Worm (Caenorhabditis elegans) whole organism, young adult: ENCODE data around the gene srsx-40.

Source experiments
- B0336.3 ChIP-seq: fragments of 200-800 bp; sonication (Bioruptor generic); IDR thresholded peaks from 2 replicates; pipeline ENCODE4 v1.3.6; 2022; ENCODE audit warnings: missing genetic modification characterization, missing compliant biosample characterization
- C17E4.6 ChIP-seq: fragments of 200-800 bp; sonication (Bioruptor generic); IDR thresholded peaks from 2 replicates; pipeline ENCODE4 v1.3.6; 2022; ENCODE audit warnings: missing genetic modification reagents, missing genetic modification characterization, missing compliant biosample characterization
- F23B12.7 ChIP-seq: sonication (generic microtip); optimal IDR thresholded peaks from 2 replicates; lab custom pipeline; 2017; ENCODE audit warnings: missing genetic modification characterization, mild to moderate bottlenecking, missing compliant biosample characterization, antibody characterized with exemption, moderate library complexity; ENCODE audit not compliant: insufficient read depth
- F33H1.4 ChIP-seq: fragments of 200-800 bp; sonication (Bioruptor generic); IDR thresholded peaks from 2 replicates; pipeline ENCODE4 v1.3.6; 2022; ENCODE audit warnings: missing genetic modification reagents, missing genetic modification characterization, missing compliant biosample characterization
- F39B2.1 ChIP-seq: fragments of 200-800 bp; sonication (Bioruptor generic); IDR thresholded peaks from 2 replicates; pipeline ENCODE4 v1.3.6; 2022; ENCODE audit warnings: missing genetic modification reagents, missing genetic modification characterization, missing compliant biosample characterization
- F49E8.2 ChIP-seq: sonication (generic microtip); optimal IDR thresholded peaks from 3 replicates; lab custom pipeline; 2017; ENCODE audit warnings: missing genetic modification characterization, mild to moderate bottlenecking, missing compliant biosample characterization, antibody characterized with exemption, moderate library complexity; ENCODE audit not compliant: insufficient read depth
- F52B5.7 ChIP-seq: sonication (generic microtip); optimal IDR thresholded peaks from 2 replicates; lab custom pipeline; 2016; ENCODE audit warnings: mild to moderate bottlenecking, missing genetic modification characterization, missing compliant biosample characterization
- F57C9.4 ChIP-seq: sonication (generic microtip); optimal IDR thresholded peaks from 2 replicates; lab custom pipeline; 2017; ENCODE audit warnings: mild to moderate bottlenecking, missing genetic modification characterization, missing compliant biosample characterization
- K11D2.4 ChIP-seq: fragments of 200-800 bp; sonication (Bioruptor generic); IDR thresholded peaks from 2 replicates; pipeline ENCODE4 v1.3.6; 2022; ENCODE audit warnings: missing genetic modification reagents, missing genetic modification characterization, missing compliant biosample characterization
- T07F8.4 ChIP-seq: sonication (generic microtip); optimal IDR thresholded peaks from 2 replicates; lab custom pipeline; 2016; ENCODE audit warnings: mild to moderate bottlenecking, missing genetic modification characterization, moderate library complexity, missing compliant biosample characterization
- Y67H2A.10 ChIP-seq: fragments of 200-800 bp; sonication (Bioruptor generic); conservative IDR thresholded peaks from 2 replicates; pipeline ENCODE4 v1.3.6; 2022; ENCODE audit warnings: missing genetic modification reagents, missing genetic modification characterization, missing compliant biosample characterization
- ama-1 ChIP-seq, 3 experiments: fragments of 150-350 bp in 1 of 3; sonication (generic microtip) in 2 of 3; optimal IDR thresholded peaks; 2 replicates each; lab custom pipeline; 2014 to 2018; ENCODE audit warnings: missing biosample characterization in 2 of 3, missing genetic modification characterization in 2 of 3, missing genetic modification reagents in 2 of 3
- aptf-3 ChIP-seq: fragments of 200-800 bp; sonication (Bioruptor generic); IDR thresholded peaks from 2 replicates; pipeline ENCODE4 v1.3.6; 2022; ENCODE audit warnings: missing genetic modification characterization, missing compliant biosample characterization
- athp-1 ChIP-seq: sonication (generic microtip); optimal IDR thresholded peaks from 2 replicates; lab custom pipeline; 2017; ENCODE audit warnings: mild to moderate bottlenecking, missing genetic modification characterization, missing compliant biosample characterization
- attf-5 ChIP-seq: fragments of 200-800 bp; sonication (Bioruptor generic); optimal IDR thresholded peaks from 2 replicates; lab custom pipeline; 2018; ENCODE audit warnings: mild to moderate bottlenecking, missing genetic modification characterization, missing compliant biosample characterization
- bed-2 ChIP-seq: fragments of 200-800 bp; sonication (Bioruptor generic); IDR thresholded peaks from 2 replicates; pipeline ENCODE4 v1.3.6; 2022; ENCODE audit warnings: missing genetic modification reagents, missing genetic modification characterization, missing compliant biosample characterization
- cebp-1 ChIP-seq, 2 experiments: fragments of 200-800 bp in 1 of 2; sonication (Bioruptor generic) in 1 of 2; sonication (generic microtip) in 1 of 2; IDR thresholded peaks in 1 of 2; optimal IDR thresholded peaks in 1 of 2; 2 replicates each; pipeline versions ENCODE4 v1.3.6 to Lab custom; 2017 to 2022; ENCODE audit warnings: missing compliant biosample characterization in 2 of 2, missing genetic modification characterization in 2 of 2, mild to moderate bottlenecking in 1 of 2, missing genetic modification reagents in 1 of 2, moderate library complexity in 1 of 2
- cebp-2 ChIP-seq: fragments of 200-800 bp; sonication (Bioruptor generic); IDR thresholded peaks from 2 replicates; pipeline ENCODE4 v1.3.6; 2022; ENCODE audit warnings: missing genetic modification characterization, missing compliant biosample characterization
- ceh-27 ChIP-seq: fragments of 200-800 bp; sonication (Bioruptor generic); optimal IDR thresholded peaks from 2 replicates; lab custom pipeline; 2018; ENCODE audit warnings: mild to moderate bottlenecking, missing genetic modification characterization, moderate library complexity, missing compliant biosample characterization
- ceh-79 ChIP-seq: sonication (generic microtip); optimal IDR thresholded peaks from 2 replicates; lab custom pipeline; 2017; ENCODE audit warnings: mild to moderate bottlenecking, missing genetic modification characterization, missing compliant biosample characterization
- dpl-1 ChIP-seq: fragments of 150-350 bp; optimal IDR thresholded peaks from 2 replicates; lab custom pipeline; 2014; ENCODE audit warnings: missing biosample characterization, missing genetic modification reagents, missing genetic modification characterization
- efl-1 ChIP-seq: fragments of 150-350 bp; optimal IDR thresholded peaks from 2 replicates; lab custom pipeline; 2014; ENCODE audit warnings: missing biosample characterization, missing genetic modification reagents, missing genetic modification characterization
- ekl-4 ChIP-seq: fragments of 200-800 bp; sonication (Bioruptor generic); IDR thresholded peaks from 2 replicates; pipeline ENCODE4 v1.3.6; 2022; ENCODE audit warnings: missing genetic modification reagents, missing genetic modification characterization, missing compliant biosample characterization
- him-1 ChIP-seq: sonication (generic microtip); optimal IDR thresholded peaks from 2 replicates; lab custom pipeline; 2016; ENCODE audit warnings: missing genotype, missing genetic modification reagents, missing genetic modification characterization, missing compliant biosample characterization
- hmg-1.2 ChIP-seq: fragments of 200-800 bp; sonication (Bioruptor generic); IDR thresholded peaks from 2 replicates; pipeline ENCODE4 v1.3.6; 2022; ENCODE audit warnings: missing genetic modification reagents, missing genetic modification characterization, missing compliant biosample characterization
- hrde-1 ChIP-seq: sonication (generic microtip); optimal IDR thresholded peaks from 2 replicates; lab custom pipeline; 2016; ENCODE audit warnings: missing genetic modification characterization, mild to moderate bottlenecking, missing compliant biosample characterization, moderate library complexity, missing genotype, missing genetic modification reagents, borderline replicate concordance
- hsf-1 ChIP-seq: fragments of 200-800 bp; sonication (Bioruptor generic); IDR thresholded peaks from 2 replicates; pipeline ENCODE4 v1.3.6; 2022; ENCODE audit warnings: missing genetic modification reagents, missing genetic modification characterization, missing compliant biosample characterization
- let-607 ChIP-seq, 2 experiments: fragments of 200-800 bp in 1 of 2; sonication (Bioruptor generic) in 1 of 2; sonication (generic microtip) in 1 of 2; optimal IDR thresholded peaks; 2 replicates each; lab custom pipeline; 2016 to 2018; ENCODE audit warnings: mild to moderate bottlenecking in 2 of 2, missing compliant biosample characterization in 2 of 2, missing genetic modification characterization in 2 of 2, moderate library complexity in 2 of 2, missing genotype in 1 of 2
- lin-35 ChIP-seq, 3 experiments: fragments of 150-350 bp in 2 of 3; sonication (generic microtip) in 1 of 3; optimal IDR thresholded peaks; 2 replicates each; lab custom pipeline; 2014 to 2018; ENCODE audit warnings: missing biosample characterization in 3 of 3, missing genetic modification characterization in 3 of 3, missing genetic modification reagents in 3 of 3
- lin-54 ChIP-seq: fragments of 200-800 bp; sonication (Bioruptor generic); optimal IDR thresholded peaks from 2 replicates; lab custom pipeline; 2018; ENCODE audit warnings: mild to moderate bottlenecking, missing genetic modification characterization, missing compliant biosample characterization
- lsy-27 ChIP-seq: sonication (generic microtip); optimal IDR thresholded peaks from 2 replicates; lab custom pipeline; 2017; ENCODE audit warnings: missing genetic modification characterization, mild to moderate bottlenecking, missing compliant biosample characterization, antibody characterized with exemption, missing genotype, borderline replicate concordance; ENCODE audit not compliant: insufficient read depth
- madf-3 ChIP-seq: fragments of 200-800 bp; sonication (Bioruptor generic); IDR thresholded peaks from 2 replicates; pipeline ENCODE4 v1.3.6; 2022; ENCODE audit warnings: missing genetic modification reagents, missing genetic modification characterization, missing compliant biosample characterization
- madf-6 ChIP-seq: fragments of 200-800 bp; sonication (Bioruptor generic); IDR thresholded peaks from 2 replicates; pipeline ENCODE4 v1.3.6; 2022; ENCODE audit warnings: missing genetic modification reagents, missing genetic modification characterization, missing compliant biosample characterization
- mcd-1 ChIP-seq: fragments of 200-800 bp; sonication (Bioruptor generic); IDR thresholded peaks from 2 replicates; pipeline ENCODE4 v1.3.6; 2022; ENCODE audit warnings: missing genetic modification reagents, missing genetic modification characterization, missing compliant biosample characterization
- mxl-1 ChIP-seq: sonication (generic microtip); optimal IDR thresholded peaks from 2 replicates; lab custom pipeline; 2016; ENCODE audit warnings: missing genetic modification characterization, missing compliant biosample characterization
- nfyb-1 ChIP-seq: fragments of 200-800 bp; sonication (Bioruptor generic); IDR thresholded peaks from 2 replicates; pipeline ENCODE4 v1.3.6; 2022; ENCODE audit warnings: missing genetic modification reagents, missing genetic modification characterization, missing compliant biosample characterization
- pbrm-1 ChIP-seq: fragments of 200-800 bp; sonication (Bioruptor generic); IDR thresholded peaks from 2 replicates; pipeline ENCODE4 v1.3.6; 2022; ENCODE audit warnings: missing genetic modification reagents, missing genetic modification characterization, missing compliant biosample characterization
- rcor-1 ChIP-seq: fragments of 200-800 bp; sonication (Bioruptor generic); IDR thresholded peaks from 2 replicates; pipeline ENCODE4 v1.3.6; 2022; ENCODE audit warnings: missing genetic modification reagents, missing genetic modification characterization, missing compliant biosample characterization
- snpc-3.4 ChIP-seq: sonication (generic microtip); optimal IDR thresholded peaks from 2 replicates; lab custom pipeline; 2017; ENCODE audit warnings: missing genetic modification characterization, mild to moderate bottlenecking, missing compliant biosample characterization, antibody characterized with exemption, moderate library complexity, missing genotype, missing genetic modification reagents
- unc-130 ChIP-seq: sonication (generic microtip); optimal IDR thresholded peaks from 2 replicates; lab custom pipeline; 2016; ENCODE audit warnings: missing genetic modification reagents, missing genetic modification characterization, missing compliant biosample characterization
- unc-62 ChIP-seq: fragments of 150-350 bp; optimal IDR thresholded peaks from 2 replicates; lab custom pipeline; 2014; ENCODE audit warnings: missing biosample characterization, missing genetic modification reagents, missing genetic modification characterization

Gene srsx-40

ce11 chrV:7735319-7735718 is 31.9 kb upstream of the srsx-40 start, which contains the start of gene srr-10 (continued):
- TF ChIP-seq bed-2 (GFP tag; lab: Robert Waterston, UW): no peak

- TF ChIP-seq lin-35 (GFP tag; optimal IDR thresholded peaks at IDR 0.05; lab: Kevin White, UChicago): peak in 1 of 3 experiments; percentile 86
- peak; percentile 25 for TF ChIP-seq F23B12.7 (tag; lab: Kevin White, UChicago)
- TF ChIP-seq lin-54 (GFP tag; lab: Kevin White, UChicago): peak; percentile 91
- peak; percentile 24 for TF ChIP-seq ceh-27 (GFP tag; lab: Kevin White, UChicago)
- peak; percentile 14; the same call in 1 of the 2 replicates for TF ChIP-seq F33H1.4 (GFP tag; lab: Robert Waterston, UW)
- peak; percentile 69 for TF ChIP-seq cebp-1 (GFP tag; IDR thresholded peaks at IDR 0.05; lab: Robert Waterston, UW)
- TF ChIP-seq cebp-1 (tag; optimal IDR thresholded peaks at IDR 0.05; lab: Kevin White, UChicago): peak; percentile 94
- TF ChIP-seq nfyb-1 (GFP tag; lab: Robert Waterston, UW): no peak
- no peak for TF ChIP-seq rcor-1 (GFP tag; lab: Robert Waterston, UW)
- no peak for TF ChIP-seq Y67H2A.10 (GFP tag; lab: Robert Waterston, UW)
- TF ChIP-seq madf-3 (GFP tag; lab: Robert Waterston, UW): peak; percentile 98
- TF ChIP-seq efl-1 (GFP tag; lab: Kevin White, UChicago): peak; percentile 82
- peak; percentile 16 for TF ChIP-seq attf-5
- TF ChIP-seq let-607 (tag; optimal IDR thresholded peaks at IDR 0.05; lab: Kevin White, UChicago): peak; percentile 79 to 82
- 0 out of 2 replicates have a peak, but pooled peaks have one; percentile 32 for TF ChIP-seq mcd-1 (GFP tag; lab: Robert Waterston, UW)
- TF ChIP-seq hmg-1.2 (GFP tag; lab: Robert Waterston, UW): peak; percentile 14; the same call in 1 of the 2 replicates
- TF ChIP-seq T07F8.4: no peak
- TF ChIP-seq dpl-1 (GFP tag; lab: Kevin White, UChicago): peak; percentile 62
- TF ChIP-seq, all 124 proteins: peak for 13
Measured at ce11 chrV:7734909-7735308, 31.5 kb upstream of the srsx-40 start, which contains the start of gene clic-1. Gene clic-1, minus strand, starts transcription at chrV:7734911.

ce11 chrV:7733240-7733765 is 29.9 kb upstream of the srsx-40 start:
- TF ChIP-seq aptf-3 (GFP tag; lab: Robert Waterston, UW): 0 out of 2 replicates have a peak, but pooled peaks have one; percentile 15
- TF ChIP-seq pbrm-1: 0 out of 2 replicates have a peak, but pooled peaks have one; percentile 32
- TF ChIP-seq ama-1 (optimal IDR thresholded peaks at IDR 0.05; lab: Kevin White, UChicago): no peak
- peak in 1 of 2 experiments; percentile 43 for TF ChIP-seq ama-1 (GFP tag; optimal IDR thresholded peaks at IDR 0.05; lab: Kevin White, UChicago)
- TF ChIP-seq mxl-1: peak; percentile 26
- TF ChIP-seq ceh-79 (tag; lab: Kevin White, UChicago): no peak
- TF ChIP-seq snpc-3.4: no peak
- no peak for TF ChIP-seq K11D2.4
- no peak for TF ChIP-seq F57C9.4
- TF ChIP-seq lin-54 (GFP tag; lab: Kevin White, UChicago): peak; percentile 26
- no peak for TF ChIP-seq him-1 (tag; lab: Kevin White, UChicago)
- no peak for TF ChIP-seq attf-5
- peak; percentile 42; the same call in 1 of the 2 replicates for TF ChIP-seq madf-6 (GFP tag; lab: Robert Waterston, UW)
- TF ChIP-seq cebp-2 (GFP tag; lab: Robert Waterston, UW): 0 out of 2 replicates have a peak, but pooled peaks have one; percentile 77
- peak; percentile 31 for TF ChIP-seq F49E8.2 (tag; lab: Kevin White, UChicago)
- TF ChIP-seq F52B5.7 (tag; lab: Kevin White, UChicago): peak; percentile 9
- TF ChIP-seq hrde-1 (tag; lab: Kevin White, UChicago): peak; percentile 38
- no peak for TF ChIP-seq unc-62 (GFP tag; lab: Kevin White, UChicago)
- no peak for TF ChIP-seq bed-2 (GFP tag; lab: Robert Waterston, UW)
- peak; percentile 67; the same call in 1 of the 2 replicates for TF ChIP-seq hsf-1
- no peak for TF ChIP-seq F39B2.1 (GFP tag; lab: Robert Waterston, UW)
- TF ChIP-seq ekl-4: peak; percentile 60; the same call in 1 of the 2 replicates
- TF ChIP-seq athp-1: peak; percentile 49
- no peak for TF ChIP-seq Y67H2A.10 (GFP tag; lab: Robert Waterston, UW)
- no peak for TF ChIP-seq C17E4.6 (GFP tag; lab: Robert Waterston, UW)
- TF ChIP-seq lsy-27: no peak
- peak; percentile 58 for TF ChIP-seq nfyb-1 (GFP tag; lab: Robert Waterston, UW)
- TF ChIP-seq unc-130 (GFP tag; lab: Kevin White, UChicago): no peak
- TF ChIP-seq B0336.3: peak; percentile 80
- TF ChIP-seq mcd-1 (GFP tag; lab: Robert Waterston, UW): 0 out of 2 replicates have a peak, but pooled peaks have one; percentile 12
